Worm (Caenorhabditis elegans) whole organism, L2 larva: ENCODE results near the gene T05G5.4.

Source experiments
- blmp-1 ChIP-seq: sonication (generic microtip); optimal IDR thresholded peaks from 2 replicates; lab custom pipeline; 2017; ENCODE audit warnings: missing genetic modification characterization, mild to moderate bottlenecking, missing compliant biosample characterization, antibody characterized with exemption, moderate library complexity; ENCODE audit not compliant: insufficient read depth
- fos-1 ChIP-seq: fragments of 150-350 bp; optimal IDR thresholded peaks from 2 replicates; lab custom pipeline; 2014; ENCODE audit warnings: missing biosample characterization, missing genetic modification characterization

DNA sequence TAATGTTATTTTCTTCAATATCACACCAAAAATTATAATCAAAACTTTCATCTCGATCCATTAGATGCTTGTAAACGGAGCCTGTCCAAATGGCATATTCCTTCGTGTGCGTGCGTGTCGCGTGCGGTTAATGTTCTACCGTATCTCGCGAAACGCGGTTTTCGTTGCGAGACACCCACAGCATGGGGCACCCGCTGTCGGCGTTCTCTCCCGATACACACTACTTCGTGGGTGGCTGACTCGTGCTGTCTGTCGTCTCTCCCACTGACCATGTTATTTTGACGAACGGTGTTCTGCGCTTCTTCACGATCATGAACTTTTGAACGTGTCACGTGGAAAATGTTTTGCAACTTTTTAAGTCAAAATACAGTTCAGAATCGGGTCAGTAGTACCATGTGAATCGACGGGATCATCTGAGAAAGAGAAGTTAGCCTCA lies 16.7 kb downstream of the T05G5.4 start:
- TF ChIP-seq blmp-1 (tag; lab: Kevin White, UChicago), result peak; percentile 83
- TF ChIP-seq fos-1, result peak; percentile 96
